Worm (Caenorhabditis elegans): ENCODE measurements around the gene str-144.

The str-144 gene

DNA sequence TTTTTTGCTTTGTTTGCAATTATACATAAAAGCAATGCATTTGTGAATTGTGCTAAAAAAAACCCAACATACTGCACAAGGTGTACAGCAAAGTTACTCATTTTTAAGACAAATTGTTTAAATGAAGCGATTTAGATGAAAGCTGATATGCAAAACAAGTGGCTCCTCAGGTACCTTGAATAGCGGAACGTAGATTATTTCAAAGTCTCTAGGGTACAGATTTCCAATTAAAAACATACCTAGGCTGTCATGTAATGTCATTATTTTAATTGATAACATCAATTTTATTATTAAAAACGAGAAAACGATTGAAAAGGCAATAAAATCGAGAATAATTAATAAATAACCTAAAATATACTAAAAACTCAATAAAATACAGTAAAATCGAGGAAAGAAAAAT, 9.9 kb downstream of the str-144 start, which contains the start of gene str-139:
str-139 (minus strand) TSS at position 101 of the 400 bp plus-strand sequence.
- TF ChIP-seq hif-1 (tag; optimal IDR thresholded peaks at IDR 0.05) (no peak), F49E8.2 (tag; optimal IDR thresholded peaks at IDR 0.05; ENCODE audit: borderline replicate concordance) (no peak), lin-39 (tag; optimal IDR thresholded peaks at IDR 0.05) (no peak), rbr-2 (tag; optimal IDR thresholded peaks at IDR 0.05) (no peak), ceh-32 (tag; optimal IDR thresholded peaks at IDR 0.05; ENCODE audit: poor library complexity) (no peak), nhr-28 (tag; optimal IDR thresholded peaks at IDR 0.05) (no peak), pqm-1 (tag; optimal IDR thresholded peaks at IDR 0.05) (no peak), mxl-3 (GFP tag; optimal IDR thresholded peaks at IDR 0.05) (no peak)

DNA sequence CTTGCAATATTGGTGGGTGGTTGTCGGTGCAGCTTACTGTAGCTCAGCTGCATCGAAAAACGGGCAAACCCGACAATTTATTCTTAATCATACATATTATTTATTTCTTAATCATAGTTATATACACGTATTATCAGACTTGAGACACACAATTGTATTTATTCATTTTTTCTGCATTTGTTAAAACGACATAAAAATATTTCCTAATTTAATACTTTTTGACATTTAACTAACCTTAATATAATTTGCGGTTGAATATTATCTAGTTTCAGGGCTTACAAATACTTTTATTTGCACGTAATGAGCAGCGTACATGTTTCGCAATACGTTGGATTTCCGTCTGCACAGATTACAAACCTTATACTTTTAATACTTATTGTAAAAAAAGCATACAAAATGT, 13.6 kb downstream of the str-144 start, which contains the start of gene str-138:
str-138 (plus strand) TSS at position 301 of the 400 bp plus-strand sequence.
- TF ChIP-seq lin-15B (tag; optimal IDR thresholded peaks at IDR 0.05) (no peak), Y48G9A.11 (GFP tag; IDR thresholded peaks at IDR 0.05) (no peak), F44E2.7 (GFP tag; IDR thresholded peaks at IDR 0.05) (no peak), mxl-3 (GFP tag; optimal IDR thresholded peaks at IDR 0.05) (no peak), hif-1 (tag; optimal IDR thresholded peaks at IDR 0.05) (no peak), arid-1 (GFP tag; conservative IDR thresholded peaks at IDR 0.05) (no peak)

DNA sequence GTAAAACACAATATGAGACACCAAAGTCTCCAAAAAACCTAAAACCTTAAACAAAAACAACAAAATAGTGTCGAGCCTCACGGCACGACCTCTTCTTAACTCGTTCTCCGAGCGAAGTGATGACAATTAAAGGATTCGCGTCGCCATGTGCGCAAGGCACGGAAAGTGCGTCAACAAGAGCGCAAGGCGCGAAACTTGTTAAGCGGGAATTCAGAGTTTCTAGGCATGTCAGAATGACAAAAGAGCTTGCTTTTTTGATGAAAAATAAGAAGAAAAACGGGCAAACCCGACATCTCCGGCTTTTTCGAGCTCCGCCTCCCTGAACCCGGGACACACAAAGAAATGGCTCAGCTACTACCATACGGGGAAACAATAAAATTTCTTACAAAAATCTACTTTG, 14.2 kb downstream of the str-144 start:
- 0 out of 2 replicates have a peak, but pooled peaks have one; percentile 24 for TF ChIP-seq snpc-1.2 (GFP tag; IDR thresholded peaks at IDR 0.05)

DNA sequence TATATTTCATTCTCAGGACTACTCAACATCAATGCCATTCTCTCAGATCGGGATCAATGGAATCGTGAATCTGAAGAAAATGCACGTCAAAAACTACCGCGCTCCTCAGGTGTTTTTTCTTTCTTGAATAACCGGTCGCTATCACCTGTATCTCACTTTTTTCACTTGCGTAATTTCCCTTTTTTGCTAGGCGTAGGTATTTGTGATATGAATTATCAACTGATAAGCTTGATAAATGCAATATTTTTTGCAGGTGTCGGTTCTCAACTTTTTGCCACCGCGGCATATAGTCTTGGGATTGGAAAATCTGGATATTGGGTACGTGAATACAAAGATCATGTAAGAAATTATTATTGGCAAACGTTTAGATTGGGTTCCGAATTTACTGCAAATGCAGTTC, 16.8 kb downstream of the str-144 start:
- TF ChIP-seq ZK337.2 (GFP tag; IDR thresholded peaks at IDR 0.05) (no peak), nhr-28 (tag; optimal IDR thresholded peaks at IDR 0.05) (no peak), snpc-1.2 (GFP tag; IDR thresholded peaks at IDR 0.05) (no peak), egl-43 (GFP tag; IDR thresholded peaks at IDR 0.05) (no peak), daf-8 (GFP tag; IDR thresholded peaks at IDR 0.05) (no peak), duxl-1 (tag; optimal IDR thresholded peaks at IDR 0.05; ENCODE audit: poor library complexity) (no peak), ceh-62 (tag; optimal IDR thresholded peaks at IDR 0.05) (no peak), nhr-48 (tag; optimal IDR thresholded peaks at IDR 0.05) (peak; percentile 23), F37D6.2 (tag; optimal IDR thresholded peaks at IDR 0.05) (no peak), D1046.2 (GFP tag; IDR thresholded peaks at IDR 0.05) (no peak), hmg-1.1 (GFP tag; IDR thresholded peaks at IDR 0.05) (no peak), aha-1 (tag) (peak; percentile 31), F10B5.3 (tag; optimal IDR thresholded peaks at IDR 0.05) (no peak), unc-62 (GFP tag; optimal IDR thresholded peaks at IDR 0.05 in 1 of 2) (peak in 1 of 2 experiments; percentile 70), unc-62 (tag; optimal IDR thresholded peaks at IDR 0.05) (no peak), ceh-82 (tag; optimal IDR thresholded peaks at IDR 0.05) (no peak), mes-2 (tag; optimal IDR thresholded peaks at IDR 0.05; ENCODE audit: poor library complexity, severe bottlenecking) (no peak), pha-4 (GFP tag; IDR thresholded peaks at IDR 0.05) (no peak), pha-4 (tag; optimal IDR thresholded peaks at IDR 0.05) (no peak), mdt-29 (GFP tag; IDR thresholded peaks at IDR 0.05) (no peak), T26A8.4 (GFP tag; IDR thresholded peaks at IDR 0.05) (no peak), nhr-76 (tag; optimal IDR thresholded peaks at IDR 0.05) (no peak), sdz-12 (GFP tag; optimal IDR thresholded peaks at IDR 0.05) (no peak), ztf-7 (tag; optimal IDR thresholded peaks at IDR 0.05) (no peak), lin-29 (GFP tag; IDR thresholded peaks at IDR 0.05) (no peak)

DNA sequence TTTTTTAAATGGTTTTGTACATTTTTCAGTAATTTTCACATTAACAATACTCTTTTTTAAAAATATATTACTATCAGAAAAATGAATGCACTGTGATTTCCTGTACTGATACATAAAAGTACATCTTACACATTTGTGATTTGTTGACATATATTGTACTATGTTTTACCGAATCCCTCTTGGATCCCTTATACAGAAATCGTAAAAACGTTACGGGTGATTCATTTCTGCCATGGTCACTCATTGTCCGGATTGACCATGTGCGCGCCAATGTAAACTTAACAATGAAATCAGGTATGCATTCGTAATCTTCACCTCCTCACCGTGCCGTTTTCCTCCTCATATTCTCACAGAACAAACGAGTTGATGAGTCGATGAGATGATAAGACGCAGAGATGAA, 17.8 kb downstream of the str-144 start, which contains the start of gene ZC513.2:
ZC513.2 (plus strand) TSS at position 301 of the 400 bp plus-strand sequence.
- TF ChIP-seq jun-1 (tag; optimal IDR thresholded peaks at IDR 0.05) (peak; percentile 11), ceh-82 (tag; optimal IDR thresholded peaks at IDR 0.05) (no peak), lin-38 (GFP tag; IDR thresholded peaks at IDR 0.05) (no peak), aha-1 (tag) (peak; percentile 28)

Data from whole organism, L4 larva.